Worm (Caenorhabditis elegans) whole organism, mixed stage, embryonic: ENCODE measurements around the gene ZK1128.1.
A peak's percentile ranks its signal among the peaks of the same experiment; 100 is the strongest.

ENCODE experiments used
- M03D4.4 ChIP-seq: sonication (generic microtip); optimal IDR thresholded peaks from 2 replicates; lab custom pipeline; 2017; ENCODE audit warnings: mild to moderate bottlenecking, missing genetic modification characterization, missing compliant biosample characterization
- bed-3 ChIP-seq: fragments of 200-800 bp; sonication (Bioruptor generic); optimal IDR thresholded peaks from 3 replicates; lab custom pipeline; 2018; ENCODE audit warnings: mild to moderate bottlenecking, missing genetic modification characterization, moderate library complexity, missing compliant biosample characterization
- blmp-1 ChIP-seq: fragments of 150-350 bp; optimal IDR thresholded peaks from 2 replicates; lab custom pipeline; 2014; ENCODE audit warnings: missing biosample characterization, missing genetic modification characterization
- ceh-43 ChIP-seq: fragments of 200-800 bp; sonication (Bioruptor generic); optimal IDR thresholded peaks from 2 replicates; lab custom pipeline; 2018; ENCODE audit warnings: mild to moderate bottlenecking, missing genetic modification characterization, moderate library complexity, missing compliant biosample characterization
- ceh-83 ChIP-seq: fragments of 200-800 bp; sonication (Bioruptor generic); optimal IDR thresholded peaks from 2 replicates; lab custom pipeline; 2018; ENCODE audit warnings: mild to moderate bottlenecking, missing genetic modification characterization, missing compliant biosample characterization
- ces-1 ChIP-seq: fragments of 150-350 bp; optimal IDR thresholded peaks from 2 replicates; lab custom pipeline; 2014; ENCODE audit warnings: missing biosample characterization, missing genetic modification reagents, missing genetic modification characterization
- cnd-1 ChIP-seq: fragments of 200-800 bp; sonication (Bioruptor generic); optimal IDR thresholded peaks from 2 replicates; lab custom pipeline; 2018; ENCODE audit warnings: mild to moderate bottlenecking, missing genetic modification characterization, missing compliant biosample characterization
- drap-1 ChIP-seq: fragments of 200-800 bp; sonication (Bioruptor generic); optimal IDR thresholded peaks from 3 replicates; lab custom pipeline; 2018; ENCODE audit warnings: mild to moderate bottlenecking, missing genetic modification characterization, missing compliant biosample characterization
- elt-3 ChIP-seq: fragments of 150-350 bp; optimal IDR thresholded peaks from 2 replicates; lab custom pipeline; 2014; ENCODE audit warnings: missing biosample characterization, missing genetic modification characterization
- flh-1 ChIP-seq: fragments of 200-800 bp; sonication (Bioruptor generic); optimal IDR thresholded peaks from 2 replicates; lab custom pipeline; 2018; ENCODE audit warnings: mild to moderate bottlenecking, missing genetic modification characterization, moderate library complexity, missing compliant biosample characterization
- ham-2 ChIP-seq: fragments of 200-800 bp; sonication (Bioruptor generic); optimal IDR thresholded peaks from 2 replicates; lab custom pipeline; 2018; ENCODE audit warnings: mild to moderate bottlenecking, missing genetic modification characterization, missing compliant biosample characterization
- hlh-1 ChIP-seq: fragments of 150-350 bp; optimal IDR thresholded peaks from 2 replicates; lab custom pipeline; 2014; ENCODE audit warnings: missing biosample characterization, missing genetic modification reagents, missing genetic modification characterization
- lin-13 ChIP-seq: fragments of 150-350 bp; optimal IDR thresholded peaks from 2 replicates; lab custom pipeline; 2014; ENCODE audit warnings: missing biosample characterization, missing genetic modification characterization
- lin-32 ChIP-seq: fragments of 200-800 bp; sonication (Bioruptor generic); optimal IDR thresholded peaks from 2 replicates; lab custom pipeline; 2018; ENCODE audit warnings: mild to moderate bottlenecking, missing genetic modification characterization, missing compliant biosample characterization
- lsy-2 ChIP-seq: fragments of 150-350 bp; optimal IDR thresholded peaks from 2 replicates; lab custom pipeline; 2014; ENCODE audit warnings: missing biosample characterization, missing genetic modification characterization
- mab-5 ChIP-seq: fragments of 150-350 bp; optimal IDR thresholded peaks from 2 replicates; lab custom pipeline; 2014; ENCODE audit warnings: missing biosample characterization, missing genetic modification characterization
- mep-1 ChIP-seq: fragments of 150-350 bp; optimal IDR thresholded peaks from 2 replicates; lab custom pipeline; 2017; ENCODE audit warnings: missing biosample characterization, missing genetic modification reagents, missing genetic modification characterization, inconsistent platforms
- mls-2 ChIP-seq: sonication (generic microtip); optimal IDR thresholded peaks from 2 replicates; lab custom pipeline; 2016; ENCODE audit warnings: mild to moderate bottlenecking, missing genetic modification characterization, moderate library complexity, missing compliant biosample characterization
- nhr-12 ChIP-seq: fragments of 150-350 bp; optimal IDR thresholded peaks from 2 replicates; lab custom pipeline; 2014; ENCODE audit warnings: missing biosample characterization, missing genetic modification characterization
- nhr-2 ChIP-seq: fragments of 150-350 bp; optimal IDR thresholded peaks from 2 replicates; lab custom pipeline; 2014; ENCODE audit warnings: missing biosample characterization, missing genetic modification characterization
- nhr-237 ChIP-seq: fragments of 150-350 bp; optimal IDR thresholded peaks from 2 replicates; lab custom pipeline; 2014; ENCODE audit warnings: missing biosample characterization, missing genetic modification characterization
- nhr-28 ChIP-seq: fragments of 150-350 bp; optimal IDR thresholded peaks from 2 replicates; lab custom pipeline; 2014; ENCODE audit warnings: missing biosample characterization, missing genetic modification characterization
- nhr-76 ChIP-seq: sonication (generic microtip); optimal IDR thresholded peaks from 2 replicates; lab custom pipeline; 2017; ENCODE audit warnings: missing biosample characterization, missing genetic modification characterization
- pha-4 ChIP-seq: fragments of 150-350 bp; optimal IDR thresholded peaks from 2 replicates; lab custom pipeline; 2018; ENCODE audit warnings: missing biosample characterization, missing genetic modification reagents, missing genetic modification characterization
- sem-2 ChIP-seq: fragments of 200-800 bp; sonication (Bioruptor generic); optimal IDR thresholded peaks from 2 replicates; lab custom pipeline; 2018; ENCODE audit warnings: mild to moderate bottlenecking, missing genetic modification characterization, missing compliant biosample characterization
- snpc-4 ChIP-seq: fragments of 150-350 bp; optimal IDR thresholded peaks from 2 replicates; lab custom pipeline; 2014; ENCODE audit warnings: missing biosample characterization, missing genetic modification characterization
- tbx-8 ChIP-seq: fragments of 200-800 bp; sonication (Bioruptor generic); optimal IDR thresholded peaks from 2 replicates; lab custom pipeline; 2018; ENCODE audit warnings: mild to moderate bottlenecking, missing genetic modification characterization, moderate library complexity, missing compliant biosample characterization
- unc-120 ChIP-seq: sonication (generic microtip); optimal IDR thresholded peaks from 2 replicates; lab custom pipeline; 2017; ENCODE audit warnings: missing genetic modification characterization, missing compliant biosample characterization; ENCODE audit not compliant: poor library complexity, severe bottlenecking
- unc-39 ChIP-seq: fragments of 150-350 bp; optimal IDR thresholded peaks from 2 replicates; lab custom pipeline; 2014; ENCODE audit warnings: missing biosample characterization, missing genetic modification characterization
- unc-62 ChIP-seq: fragments of 150-350 bp; optimal IDR thresholded peaks from 2 replicates; lab custom pipeline; 2014; ENCODE audit warnings: missing biosample characterization, missing genetic modification reagents, missing genetic modification characterization
- zip-8 ChIP-seq: fragments of 150-350 bp; optimal IDR thresholded peaks from 2 replicates; lab custom pipeline; 2014; ENCODE audit warnings: missing biosample characterization, missing genetic modification characterization
- ztf-11 ChIP-seq: fragments of 150-350 bp; optimal IDR thresholded peaks from 2 replicates; lab custom pipeline; 2014; ENCODE audit warnings: missing biosample characterization, missing genetic modification characterization

ZK1128.1 gene

DNA sequence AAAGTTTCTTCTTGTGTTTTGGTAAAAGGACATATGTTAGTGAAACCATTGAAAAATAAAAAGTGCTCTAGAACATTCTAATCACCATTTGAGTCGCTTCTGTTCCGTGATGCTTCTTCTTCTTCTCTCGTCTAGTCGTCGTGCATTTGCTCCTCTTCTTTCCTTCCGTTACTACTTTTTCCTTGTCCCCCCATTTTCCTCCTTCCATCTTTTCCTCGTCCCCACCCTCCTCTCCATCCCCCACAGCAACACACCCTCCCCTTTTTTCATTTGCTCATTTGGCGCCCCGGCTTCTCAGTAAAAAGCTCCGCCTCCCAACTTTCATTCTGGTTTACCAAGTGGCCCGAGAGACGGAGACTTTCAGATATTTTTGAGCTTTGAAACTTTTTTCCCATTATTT, 37.2 kb upstream of the ZK1128.1 start:
- no peak for TF ChIP-seq hlh-1
- TF ChIP-seq sem-2, result no peak
- no peak for TF ChIP-seq pha-4 (tag; lab: Kevin White, UChicago)
- peak; percentile 16 for TF ChIP-seq unc-120 (tag; lab: Kevin White, UChicago)
- TF ChIP-seq mls-2 (tag; lab: Kevin White, UChicago), result no peak
- TF ChIP-seq flh-1 (GFP tag; lab: Kevin White, UChicago), result no peak
- TF ChIP-seq blmp-1, result no peak
- TF ChIP-seq bed-3 (GFP tag; lab: Kevin White, UChicago), result no peak
- TF ChIP-seq cnd-1 (tag; lab: Kevin White, UChicago), result no peak
- no peak for TF ChIP-seq zip-8 (tag; lab: Kevin White, UChicago)
- peak; percentile 44 for TF ChIP-seq ces-1 (GFP tag; lab: Kevin White, UChicago)
- no peak for TF ChIP-seq ceh-83 (GFP tag; lab: Kevin White, UChicago)

DNA sequence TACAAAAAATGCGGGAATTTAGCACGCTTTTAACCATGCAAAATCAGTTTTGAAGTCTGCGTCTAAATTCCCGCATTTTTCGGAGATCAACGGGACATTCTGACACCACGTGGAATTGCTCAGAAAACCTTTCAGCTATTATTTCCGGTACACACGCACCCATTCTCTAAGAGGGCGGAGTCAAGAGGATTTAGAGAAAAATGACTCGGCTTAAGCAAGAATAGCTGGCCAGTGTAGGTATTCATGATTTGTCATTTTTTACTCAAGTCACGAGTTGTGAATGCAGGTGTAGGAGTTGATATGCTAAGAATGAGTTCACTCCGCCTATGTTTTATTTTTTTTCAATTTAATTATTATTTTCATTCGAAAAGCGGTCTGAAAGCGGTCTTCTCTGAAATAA, 36.1 kb upstream of the ZK1128.1 start:
- TF ChIP-seq ces-1 (GFP tag; lab: Kevin White, UChicago), result no peak
- no peak for TF ChIP-seq zip-8 (tag; lab: Kevin White, UChicago)
- no peak for TF ChIP-seq cnd-1 (tag; lab: Kevin White, UChicago)
- no peak for TF ChIP-seq mab-5 (tag; lab: Kevin White, UChicago)
- TF ChIP-seq nhr-237, result no peak
- TF ChIP-seq unc-39 (tag; lab: Kevin White, UChicago), result no peak
- no peak for TF ChIP-seq lsy-2 (tag; lab: Kevin White, UChicago)
- no peak for TF ChIP-seq nhr-76 (tag; lab: Kevin White, UChicago)
- TF ChIP-seq snpc-4, result no peak
- TF ChIP-seq unc-120 (tag; lab: Kevin White, UChicago), result no peak
- TF ChIP-seq lin-32, result no peak
- TF ChIP-seq nhr-28 (tag; lab: Kevin White, UChicago), result no peak
- TF ChIP-seq ham-2 (GFP tag; lab: Kevin White, UChicago), result no peak
- no peak for TF ChIP-seq elt-3 (tag; lab: Kevin White, UChicago)
- TF ChIP-seq bed-3 (GFP tag; lab: Kevin White, UChicago), result no peak
- TF ChIP-seq pha-4 (tag; lab: Kevin White, UChicago), result no peak
- no peak for TF ChIP-seq M03D4.4
- no peak for TF ChIP-seq lin-13

DNA sequence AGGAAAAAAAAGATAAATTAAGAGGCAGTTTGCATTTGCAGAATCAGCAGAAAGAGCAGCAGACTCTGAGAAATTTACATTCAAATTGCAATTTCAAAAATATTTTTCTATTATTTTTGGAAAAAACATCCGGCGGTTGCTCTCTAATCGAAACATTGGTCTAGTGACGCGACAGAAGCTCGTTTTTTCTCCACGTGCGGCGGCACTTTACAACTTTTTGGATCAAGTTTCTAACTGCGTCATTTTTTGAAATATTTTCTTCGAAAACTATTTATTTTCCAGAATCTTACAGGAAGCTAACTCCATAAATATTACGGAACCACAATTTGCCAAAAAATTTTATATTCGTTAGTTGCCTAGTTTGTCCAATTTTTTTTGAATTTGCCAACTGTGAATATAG, 35.4 kb upstream of the ZK1128.1 start:
- TF ChIP-seq M03D4.4, result no peak
- no peak for TF ChIP-seq elt-3 (tag; lab: Kevin White, UChicago)
- no peak for TF ChIP-seq cnd-1 (tag; lab: Kevin White, UChicago)

DNA sequence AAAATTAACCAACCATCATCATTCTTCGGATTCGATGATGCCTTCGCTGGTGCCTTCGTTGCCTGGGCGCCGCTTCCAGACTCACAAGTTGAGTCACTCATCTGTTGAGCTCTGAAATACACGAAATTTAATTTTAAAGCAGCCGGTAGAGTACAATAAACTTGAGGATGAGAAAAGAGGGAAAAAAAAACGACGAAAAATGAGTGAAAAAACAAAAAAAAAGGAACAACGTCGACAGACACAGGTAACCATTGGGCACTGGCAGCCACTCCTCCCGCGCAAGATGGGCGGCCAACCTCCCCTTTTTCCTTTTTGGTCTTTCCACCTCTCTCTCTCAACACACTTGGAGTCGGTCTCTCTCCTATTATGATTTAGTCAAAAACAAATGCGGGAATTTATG, 32.1 kb upstream of the ZK1128.1 start, which contains the start of gene K08E5.1:
TSS of gene K08E5.1 (minus strand) at position 101 of the 400 bp plus-strand sequence.
- TF ChIP-seq nhr-237 (no peak), lsy-2 (tag; lab: Kevin White, UChicago) (no peak), elt-3 (tag; lab: Kevin White, UChicago) (no peak), pha-4 (tag; lab: Kevin White, UChicago) (no peak), unc-39 (tag; lab: Kevin White, UChicago) (no peak), ceh-43 (GFP tag; lab: Kevin White, UChicago) (no peak), ceh-83 (GFP tag; lab: Kevin White, UChicago) (no peak), snpc-4 (no peak), lin-13 (no peak), unc-62 (GFP tag; lab: Kevin White, UChicago) (no peak), flh-1 (GFP tag; lab: Kevin White, UChicago) (no peak), ztf-11 (tag; lab: Kevin White, UChicago) (no peak), nhr-28 (tag; lab: Kevin White, UChicago) (no peak), nhr-76 (tag; lab: Kevin White, UChicago) (no peak), mep-1 (no peak), M03D4.4 (no peak), mab-5 (tag; lab: Kevin White, UChicago) (no peak)

DNA sequence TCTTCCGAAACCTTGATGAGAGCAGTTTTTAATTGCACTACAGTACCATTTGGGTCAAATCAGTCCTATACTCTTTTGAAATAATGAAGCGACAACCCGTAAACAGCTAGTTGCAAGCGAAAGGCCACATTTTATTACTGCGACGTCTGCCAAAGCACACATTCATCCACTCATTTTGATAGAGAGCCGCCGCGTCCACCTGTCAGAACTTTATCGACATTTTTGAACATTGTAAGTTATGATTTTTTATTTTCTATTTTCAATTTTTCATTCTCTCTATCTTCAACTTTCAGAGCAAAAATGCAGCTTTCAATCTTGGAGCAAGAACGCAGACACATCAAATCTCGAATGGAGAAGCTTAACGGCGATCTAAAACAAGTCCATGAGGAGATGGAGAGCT, 26.2 kb upstream of the ZK1128.1 start, which contains the start of gene K08E5.6:
TSS of gene K08E5.6 (plus strand) at position 301 of the 400 bp plus-strand sequence.
- TF ChIP-seq drap-1 (no peak), blmp-1 (no peak), tbx-8 (GFP tag; lab: Kevin White, UChicago) (no peak), unc-62 (GFP tag; lab: Kevin White, UChicago) (no peak), nhr-2 (tag; lab: Kevin White, UChicago) (no peak), hlh-1 (no peak), lsy-2 (tag; lab: Kevin White, UChicago) (no peak), lin-32 (no peak), nhr-76 (tag; lab: Kevin White, UChicago) (no peak), nhr-12 (no peak), snpc-4 (no peak), cnd-1 (tag; lab: Kevin White, UChicago) (no peak)
